Worm (Caenorhabditis elegans): ENCODE data around the gene ZK154.5.
A peak's percentile ranks its signal among the peaks of the same experiment; 100 is the strongest.

ZK154.5 gene

ce11 chrX:7810991-7811390 is 23.3 kb upstream of the ZK154.5 start:
- TF ChIP-seq nhr-11 (tag; optimal IDR thresholded peaks at IDR 0.05), result peak; percentile 26
- no peak for TF ChIP-seq unc-130 (GFP tag; optimal IDR thresholded peaks at IDR 0.05)
- TF ChIP-seq mep-1 (tag; optimal IDR thresholded peaks at IDR 0.05), result peak; percentile 36

DNA sequence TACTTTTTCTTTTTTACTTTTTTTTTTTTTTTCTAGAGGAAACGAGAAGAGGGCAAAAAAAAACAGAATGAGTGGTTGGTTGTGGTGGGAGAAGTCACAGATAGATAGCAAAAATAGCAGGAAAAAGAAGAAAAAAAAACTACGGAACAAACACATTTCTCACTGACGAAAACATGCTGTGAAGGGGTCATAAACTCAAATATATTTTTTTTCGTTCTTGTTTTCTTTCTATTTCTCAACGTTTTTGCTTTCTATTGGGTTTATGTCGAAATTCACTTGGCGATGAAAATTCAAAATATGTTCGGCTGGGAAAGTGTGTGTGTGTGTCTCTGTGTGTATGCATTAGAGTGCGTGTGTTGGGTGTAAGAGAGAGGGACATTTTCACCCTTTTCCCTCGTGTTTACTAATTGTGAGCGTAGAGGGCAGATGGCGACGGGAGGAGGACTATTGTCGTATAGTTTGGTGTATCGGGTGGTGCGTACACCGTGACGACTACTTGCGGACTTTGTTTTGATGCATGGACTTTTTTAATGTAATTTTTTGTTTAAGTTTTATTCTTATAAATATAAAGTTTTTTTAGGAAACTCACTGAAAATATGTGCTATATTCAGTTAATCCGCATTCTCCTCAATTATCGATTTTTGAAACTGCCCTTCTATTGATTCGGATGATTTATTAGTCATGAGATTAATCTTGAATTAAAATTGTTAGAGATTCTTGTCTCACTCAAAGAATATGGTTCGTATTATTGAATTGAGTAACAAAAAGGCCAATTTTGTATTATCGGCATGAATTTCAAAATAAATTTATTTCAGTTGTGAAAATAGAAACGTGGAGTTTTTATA is 21.8 kb upstream of the ZK154.5 start:
- TF ChIP-seq zfp-3 (GFP tag; conservative IDR thresholded peaks at IDR 0.05) (no peak), nhr-10 (tag; optimal IDR thresholded peaks at IDR 0.05) (no peak), hif-1 (tag; optimal IDR thresholded peaks at IDR 0.05) (peak in 1 of 2 experiments; percentile 49), hmg-1.1 (GFP tag; IDR thresholded peaks at IDR 0.05) (peak; percentile 74), skn-1 (tag; optimal IDR thresholded peaks at IDR 0.05) (no peak), fkh-10 (GFP tag; optimal IDR thresholded peaks at IDR 0.05) (no peak), rbr-2 (tag; optimal IDR thresholded peaks at IDR 0.05) (peak; percentile 49), nhr-41 (GFP tag; IDR thresholded peaks at IDR 0.05) (no peak), ztf-7 (tag; optimal IDR thresholded peaks at IDR 0.05) (no peak), ceh-28 (tag; optimal IDR thresholded peaks at IDR 0.05) (peak; percentile 78), F37D6.2 (tag; optimal IDR thresholded peaks at IDR 0.05) (no peak), mdl-1 (tag; optimal IDR thresholded peaks at IDR 0.05) (peak in 1 of 2 experiments; percentile 76), arid-1 (GFP tag; conservative IDR thresholded peaks at IDR 0.05) (no peak), attf-4 (tag; optimal IDR thresholded peaks at IDR 0.05) (no peak), ceh-82 (tag; optimal IDR thresholded peaks at IDR 0.05) (no peak), unc-62 (GFP tag; optimal IDR thresholded peaks at IDR 0.05 in 1 of 2) (peak in 1 of 2 experiments; percentile 98), unc-62 (tag; optimal IDR thresholded peaks at IDR 0.05) (no peak), pha-4 (GFP tag; IDR thresholded peaks at IDR 0.05) (no peak), pha-4 (tag; optimal IDR thresholded peaks at IDR 0.05) (peak; percentile 53), cey-2 (tag; optimal IDR thresholded peaks at IDR 0.05; ENCODE audit: borderline replicate concordance, insufficient read depth) (no peak), F44E2.7 (GFP tag; IDR thresholded peaks at IDR 0.05) (no peak), hlh-30 (tag; optimal IDR thresholded peaks at IDR 0.05; ENCODE audit: insufficient read depth) (peak; percentile 72), nhr-28 (tag; optimal IDR thresholded peaks at IDR 0.05) (peak; percentile 35), daf-8 (GFP tag; IDR thresholded peaks at IDR 0.05) (no peak), zip-2 (tag; optimal IDR thresholded peaks at IDR 0.05) (no peak), unc-130 (GFP tag; optimal IDR thresholded peaks at IDR 0.05) (no peak), ceh-44 (GFP tag; IDR thresholded peaks at IDR 0.05) (no peak), daf-19 (GFP tag; conservative IDR thresholded peaks at IDR 0.05) (no peak), lin-15B (tag; optimal IDR thresholded peaks at IDR 0.05) (no peak), sdz-12 (GFP tag; optimal IDR thresholded peaks at IDR 0.05) (no peak), F10B5.3 (tag; optimal IDR thresholded peaks at IDR 0.05) (no peak), tra-1 (GFP tag; IDR thresholded peaks at IDR 0.05) (no peak), daf-16 (GFP tag; optimal IDR thresholded peaks at IDR 0.05) (peak in 1 of 2 experiments; percentile 94), daf-16 (tag; optimal IDR thresholded peaks at IDR 0.05) (peak; percentile 95), dmd-8 (GFP tag; IDR thresholded peaks at IDR 0.05) (no peak), ama-1 (optimal IDR thresholded peaks at IDR 0.05) (no peak), mdt-29 (GFP tag; IDR thresholded peaks at IDR 0.05) (no peak), hlh-11 (tag; optimal IDR thresholded peaks at IDR 0.05) (peak; percentile 64), spr-3 (GFP tag; optimal IDR thresholded peaks at IDR 0.05) (no peak), ctbp-1 (GFP tag; IDR thresholded peaks at IDR 0.05) (0 out of 2 replicates have a peak, but pooled peaks have one; percentile 28), F49E8.2 (tag; optimal IDR thresholded peaks at IDR 0.05; ENCODE audit: borderline replicate concordance) (no peak), madf-9 (GFP tag; conservative IDR thresholded peaks at IDR 0.05) (no peak), mxl-2 (GFP tag; conservative IDR thresholded peaks at IDR 0.05) (no peak), mes-2 (tag; optimal IDR thresholded peaks at IDR 0.05; ENCODE audit: poor library complexity, severe bottlenecking) (peak; percentile 70), duxl-1 (tag; optimal IDR thresholded peaks at IDR 0.05; ENCODE audit: poor library complexity) (no peak), lin-29 (GFP tag; IDR thresholded peaks at IDR 0.05) (no peak)

Data from whole organism, L4 larva.